Fruit fly (Drosophila melanogaster): Measurements from ENCODE around the gene CG14259.
A peak's percentile ranks its signal among the peaks of the same experiment; 100 is the strongest.

The CG14259 gene

DNA sequence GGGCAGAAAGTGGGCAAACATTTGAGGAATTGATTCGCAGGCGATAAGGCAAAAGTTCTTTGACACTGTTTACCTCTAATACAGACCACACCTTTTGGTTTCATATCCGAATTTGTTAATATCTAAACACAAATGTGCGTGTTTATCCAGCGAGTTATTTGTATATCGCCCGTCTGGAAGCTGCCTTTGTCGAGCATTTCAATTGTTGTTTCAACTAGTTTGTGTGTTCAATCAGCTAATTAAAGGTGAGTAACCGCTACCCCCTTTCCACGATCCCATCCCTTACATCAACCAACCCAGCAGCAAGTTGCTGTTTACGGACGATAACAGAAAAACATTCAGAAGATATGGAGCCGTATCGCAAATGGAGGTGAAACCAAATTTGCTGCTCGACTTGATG, 37.1 kb downstream of the CG14259 start (continued):
- TF ChIP-seq HLHmδ (GFP tag; optimal IDR thresholded peaks at IDR 0.05) (no peak), CG8089 (GFP tag; optimal IDR thresholded peaks at IDR 0.05) (no peak), Spps (tag; optimal IDR thresholded peaks at IDR 0.05) (no peak), D (optimal IDR thresholded peaks at IDR 0.05) (no peak), D (GFP tag; optimal IDR thresholded peaks at IDR 0.05) (no peak), gt (GFP tag; IDR thresholded peaks at IDR 0.05) (no peak), CG11695 (GFP tag; IDR thresholded peaks at IDR 0.05) (0 out of 3 replicates have a peak, but pooled peaks have one; percentile 42), tup (GFP tag; optimal IDR thresholded peaks at IDR 0.05) (peak; percentile 4), CG17912 (GFP tag; optimal IDR thresholded peaks at IDR 0.05) (no peak), crc (GFP tag; optimal IDR thresholded peaks at IDR 0.05) (peak; percentile 38), slp2 (GFP tag; optimal IDR thresholded peaks at IDR 0.05) (no peak), zen (tag; optimal IDR thresholded peaks at IDR 0.05) (no peak), hbn (GFP tag; IDR thresholded peaks at IDR 0.05; ENCODE audit: partially characterized antibody) (no peak), CG17385 (GFP tag; optimal IDR thresholded peaks at IDR 0.05) (peak; percentile 15), CG13123 (GFP tag; optimal IDR thresholded peaks at IDR 0.05) (peak; percentile 8), CG11247 (GFP tag; IDR thresholded peaks at IDR 0.05) (peak; percentile 48; the same call in 1 of the 2 replicates), CG4424 (GFP tag; optimal IDR thresholded peaks at IDR 0.05) (no peak), ATbp (GFP tag; optimal IDR thresholded peaks at IDR 0.05) (peak; percentile 63), CG10654 (GFP tag; optimal IDR thresholded peaks at IDR 0.05) (peak; percentile 16), Bteb2 (GFP tag; optimal IDR thresholded peaks at IDR 0.05) (peak; percentile 14)

DNA sequence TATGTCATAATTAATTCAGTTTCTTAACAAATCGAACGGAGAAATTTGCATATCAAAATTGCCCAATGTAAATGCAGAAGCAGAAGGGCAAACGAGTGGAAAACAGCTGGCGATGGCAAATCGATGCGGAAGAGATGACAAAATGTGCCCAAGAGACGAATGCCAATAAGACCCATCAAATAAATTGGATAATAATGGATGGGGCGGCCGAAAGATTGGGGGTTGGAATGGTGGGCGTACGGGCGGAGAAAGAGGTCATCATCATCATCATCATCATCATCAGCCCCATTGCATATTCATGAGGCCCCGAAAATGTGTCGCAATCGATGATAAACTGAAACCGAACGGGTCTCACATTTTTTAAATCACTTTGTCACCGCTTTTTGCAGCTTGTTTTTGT, 39.7 kb downstream of the CG14259 start:
- TF ChIP-seq CG18476 (GFP tag; optimal IDR thresholded peaks at IDR 0.05): no peak
- no peak for TF ChIP-seq Dbx (GFP tag; IDR thresholded peaks at IDR 0.05)
- TF ChIP-seq Nf-YB (GFP tag; optimal IDR thresholded peaks at IDR 0.05): no peak
- TF ChIP-seq abd-A (tag; optimal IDR thresholded peaks at IDR 0.05): peak; percentile 88
- TF ChIP-seq CG33557 (GFP tag; optimal IDR thresholded peaks at IDR 0.05): no peak
- TF ChIP-seq otp (GFP tag; IDR thresholded peaks at IDR 0.05): no peak
- TF ChIP-seq Antp (GFP tag; optimal IDR thresholded peaks at IDR 0.05): no peak
- peak; percentile 48 for TF ChIP-seq CG12769 (tag; optimal IDR thresholded peaks at IDR 0.05)
- TF ChIP-seq nerfin-1 (tag; optimal IDR thresholded peaks at IDR 0.05): no peak
- TF ChIP-seq NC2β (GFP tag; optimal IDR thresholded peaks at IDR 0.05): no peak
- no peak for TF ChIP-seq CG10654 (GFP tag; optimal IDR thresholded peaks at IDR 0.05)
- TF ChIP-seq vvl (GFP tag; IDR thresholded peaks at IDR 0.05): peak; percentile 93
- no peak for TF ChIP-seq sens-2 (GFP tag; IDR thresholded peaks at IDR 0.05)
- no peak for TF ChIP-seq Adf1 (GFP tag; IDR thresholded peaks at IDR 0.05)
- TF ChIP-seq sd (tag; optimal IDR thresholded peaks at IDR 0.05): peak; percentile 64
- no peak for TF ChIP-seq CG1233 (GFP tag; optimal IDR thresholded peaks at IDR 0.05)
- TF ChIP-seq chinmo (GFP tag; IDR thresholded peaks at IDR 0.05; ENCODE audit: partially characterized antibody): 0 out of 4 replicates have a peak, but pooled peaks have one; percentile 74
- peak in 1 of 2 experiments; percentile 76 for TF ChIP-seq Eip74EF (GFP tag; optimal IDR thresholded peaks at IDR 0.05)
- TF ChIP-seq jigr1 (GFP tag; IDR thresholded peaks at IDR 0.05): no peak
- TF ChIP-seq Gug (GFP tag; IDR thresholded peaks at IDR 0.05): no peak
- TF ChIP-seq z (GFP tag; IDR thresholded peaks at IDR 0.05): no peak
- TF ChIP-seq Med (GFP tag): peak; percentile 19
- TF ChIP-seq onecut (GFP tag; IDR thresholded peaks at IDR 0.05): peak; percentile 21
- peak in 1 of 2 experiments; percentile 20 for TF ChIP-seq Pdp1 (GFP tag; optimal IDR thresholded peaks at IDR 0.05)
- no peak for TF ChIP-seq grn (GFP tag; optimal IDR thresholded peaks at IDR 0.05)
- TF ChIP-seq sr (GFP tag; IDR thresholded peaks at IDR 0.05): peak; percentile 90
- no peak for TF ChIP-seq CG1602 (GFP tag; optimal IDR thresholded peaks at IDR 0.05)
